Worm (Caenorhabditis elegans) whole organism, young adult: ENCODE data around the gene nsun-5.

ENCODE experiments used
- aptf-2 ChIP-seq: fragments of 200-800 bp; sonication (Bioruptor generic); conservative IDR thresholded peaks from 2 replicates; pipeline ENCODE4 v1.3.6; 2022; ENCODE audit warnings: missing genetic modification reagents, missing genetic modification characterization, missing compliant biosample characterization
- dox-1 ChIP-seq: fragments of 200-800 bp; sonication (Bioruptor generic); IDR thresholded peaks from 2 replicates; pipeline ENCODE4 v1.3.6; 2022; ENCODE audit warnings: missing genetic modification reagents, missing genetic modification characterization, missing compliant biosample characterization
- lin-26 ChIP-seq: fragments of 200-800 bp; sonication (Bioruptor generic); IDR thresholded peaks from 2 replicates; pipeline ENCODE4 v1.3.6; 2022; ENCODE audit warnings: missing genetic modification reagents, missing genetic modification characterization, missing compliant biosample characterization
- lin-35 ChIP-seq, 3 experiments: fragments of 150-350 bp in 2 of 3; sonication (generic microtip) in 1 of 3; optimal IDR thresholded peaks; 2 replicates each; lab custom pipeline; 2014 to 2018; ENCODE audit warnings: missing biosample characterization in 3 of 3, missing genetic modification characterization in 3 of 3, missing genetic modification reagents in 3 of 3
- nfya-2 ChIP-seq: fragments of 200-800 bp; sonication (Bioruptor generic); IDR thresholded peaks from 2 replicates; pipeline ENCODE4 v1.3.6; 2022; ENCODE audit warnings: missing genetic modification reagents, missing genetic modification characterization, missing compliant biosample characterization
- nhr-120 ChIP-seq: fragments of 200-800 bp; sonication (Bioruptor generic); IDR thresholded peaks from 2 replicates; pipeline ENCODE4 v1.3.6; 2022; ENCODE audit warnings: missing genetic modification characterization, missing compliant biosample characterization
- nhr-179 ChIP-seq: sonication (generic microtip); optimal IDR thresholded peaks from 2 replicates; lab custom pipeline; 2016; ENCODE audit warnings: mild to moderate bottlenecking, missing genetic modification characterization, missing compliant biosample characterization
- snpc-4 ChIP-seq, 5 experiments: fragments of 150-350 bp in 1 of 5; sonication (generic microtip) in 4 of 5; optimal IDR thresholded peaks; 2 replicates each; lab custom pipeline; 2014 to 2018; ENCODE audit warnings: missing genetic modification characterization in 5 of 5, missing biosample characterization in 3 of 5, antibody characterized with exemption in 2 of 5, mild to moderate bottlenecking in 2 of 5, missing compliant biosample characterization in 2 of 5, missing genotype in 2 of 5, moderate library complexity in 2 of 5, missing genetic modification reagents in 1 of 5
- unc-130 ChIP-seq: sonication (generic microtip); optimal IDR thresholded peaks from 2 replicates; lab custom pipeline; 2016; ENCODE audit warnings: missing genetic modification reagents, missing genetic modification characterization, missing compliant biosample characterization

DNA sequence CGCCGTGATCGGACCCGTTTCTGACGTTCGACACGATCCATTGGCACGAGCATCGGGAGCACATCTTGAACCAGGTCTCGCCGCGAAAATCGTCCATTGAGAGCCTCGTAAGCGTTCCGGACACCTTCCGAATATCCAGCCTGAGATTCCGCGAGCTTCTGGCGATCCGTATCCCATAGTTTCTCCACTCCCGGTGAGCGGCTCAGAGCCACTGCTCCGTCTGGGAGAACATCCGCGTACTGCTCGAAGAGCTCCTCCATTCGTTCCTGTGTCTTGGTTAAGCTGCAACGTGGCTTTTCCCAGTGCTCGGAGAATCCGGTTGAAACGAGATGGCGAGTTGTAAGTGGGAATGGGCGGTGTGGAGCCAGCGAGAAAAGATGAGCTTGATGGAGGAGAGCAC, 35.7 kb downstream of the nsun-5 start:
- TF ChIP-seq nfya-2 (GFP tag; lab: Robert Waterston, UW) = no peak
- no peak for TF ChIP-seq lin-35 (GFP tag; optimal IDR thresholded peaks at IDR 0.05; lab: Kevin White, UChicago)
- no peak for TF ChIP-seq lin-26 (GFP tag; lab: Robert Waterston, UW)
- no peak for TF ChIP-seq unc-130
- no peak for TF ChIP-seq dox-1
- TF ChIP-seq nhr-179 (tag; lab: Kevin White, UChicago) = no peak
- no peak for TF ChIP-seq nhr-120
- no peak for TF ChIP-seq aptf-2 (GFP tag; lab: Robert Waterston, UW)
- no peak for TF ChIP-seq snpc-4 (GFP tag; optimal IDR thresholded peaks at IDR 0.05; lab: Kevin White, UChicago)
- TF ChIP-seq snpc-4 (tag; optimal IDR thresholded peaks at IDR 0.05; lab: Kevin White, UChicago) = no peak
